Worm (Caenorhabditis elegans) whole organism, L1 larva: Measurements from ENCODE around the gene bbln-1.

ENCODE experiments used
- C16A3.4 ChIP-seq: fragments of 150-350 bp; optimal IDR thresholded peaks from 2 replicates; lab custom pipeline; 2014; ENCODE audit warnings: missing biosample characterization, missing genetic modification characterization
- C34B4.2 ChIP-seq: sonication (generic microtip); optimal IDR thresholded peaks from 2 replicates; lab custom pipeline; 2017; ENCODE audit warnings: mild to moderate bottlenecking, missing genetic modification characterization, missing compliant biosample characterization
- aha-1 ChIP-seq: fragments of 150-350 bp; optimal IDR thresholded peaks from 2 replicates; lab custom pipeline; 2014; ENCODE audit warnings: missing biosample characterization, missing genetic modification characterization
- ceh-63 ChIP-seq: fragments of 200-800 bp; sonication (Bioruptor generic); optimal IDR thresholded peaks from 2 replicates; lab custom pipeline; 2018; ENCODE audit warnings: mild to moderate bottlenecking, missing genetic modification characterization, missing compliant biosample characterization
- ceh-8 ChIP-seq: fragments of 200-800 bp; sonication (Bioruptor generic); optimal IDR thresholded peaks from 2 replicates; lab custom pipeline; 2018; ENCODE audit warnings: mild to moderate bottlenecking, missing genetic modification characterization, moderate library complexity, missing compliant biosample characterization
- ceh-82 ChIP-seq, 3 experiments: fragments of 150-350 bp in 1 of 3; sonication (generic microtip) in 2 of 3; optimal IDR thresholded peaks; 2 replicates each; lab custom pipeline; 2014 to 2017; ENCODE audit warnings: missing biosample characterization in 3 of 3, missing genetic modification characterization in 3 of 3
- ces-1 ChIP-seq: fragments of 150-350 bp; optimal IDR thresholded peaks from 2 replicates; lab custom pipeline; 2014; ENCODE audit warnings: missing biosample characterization, missing genetic modification reagents, missing genetic modification characterization
- dpl-1 ChIP-seq, 3 experiments: fragments of 150-350 bp in 2 of 3; sonication (generic microtip) in 1 of 3; optimal IDR thresholded peaks; 2 replicates each; lab custom pipeline; 2014 to 2017; ENCODE audit warnings: missing biosample characterization in 3 of 3, missing genetic modification characterization in 3 of 3, missing genetic modification reagents in 3 of 3
- efl-1 ChIP-seq, 4 experiments: fragments of 150-350 bp; optimal IDR thresholded peaks in 3 of 4; peaks in 1 of 4; 1 replicate in 1 of 4; 2 replicates in 3 of 4; lab custom pipeline; 2014; ENCODE audit warnings: missing biosample characterization in 2 of 4, missing genetic modification characterization in 2 of 4, missing genetic modification reagents in 2 of 4
- egl-13 ChIP-seq: sonication (generic microtip); optimal IDR thresholded peaks from 2 replicates; lab custom pipeline; 2016; ENCODE audit warnings: missing genotype, missing genetic modification reagents, missing genetic modification characterization, missing compliant biosample characterization
- egl-27 ChIP-seq, 2 experiments: fragments of 150-350 bp in 1 of 2; sonication (generic microtip); optimal IDR thresholded peaks; 3 replicates each; lab custom pipeline; 2017 to 2018; ENCODE audit warnings: missing biosample characterization in 2 of 2, missing genetic modification characterization in 2 of 2, missing genetic modification reagents in 2 of 2
- elt-2 ChIP-seq: sonication (generic microtip); optimal IDR thresholded peaks from 2 replicates; lab custom pipeline; 2016; ENCODE audit warnings: missing genetic modification characterization, mild to moderate bottlenecking, inconsistent platforms, missing compliant biosample characterization, missing genetic modification reagents
- elt-3 ChIP-seq, 6 experiments: fragments of 150-350 bp in 1 of 6; sonication (generic microtip); optimal IDR thresholded peaks; 2 replicates each; lab custom pipeline; 2017 to 2018; ENCODE audit warnings: missing biosample characterization in 6 of 6, missing genetic modification characterization in 6 of 6, inconsistent platforms in 1 of 6
- ets-5 ChIP-seq: fragments of 200-800 bp; sonication (Bioruptor generic); IDR thresholded peaks from 2 replicates; pipeline ENCODE4 v1.3.6; 2022; ENCODE audit warnings: missing genetic modification characterization, missing compliant biosample characterization
- fkh-10 ChIP-seq: sonication (generic microtip); optimal IDR thresholded peaks from 2 replicates; lab custom pipeline; 2017; ENCODE audit warnings: missing biosample characterization, missing genetic modification reagents, missing genetic modification characterization
- fkh-8 ChIP-seq: sonication (generic microtip); optimal IDR thresholded peaks from 2 replicates; lab custom pipeline; 2016; ENCODE audit warnings: mild to moderate bottlenecking, missing genetic modification characterization, missing compliant biosample characterization
- irx-1 ChIP-seq: sonication (generic microtip); optimal IDR thresholded peaks from 2 replicates; lab custom pipeline; 2016; ENCODE audit warnings: missing genetic modification characterization, missing compliant biosample characterization
- isw-1 ChIP-seq: fragments of 200-800 bp; sonication (Bioruptor generic); IDR thresholded peaks from 2 replicates; pipeline ENCODE4 v1.3.6; 2022; ENCODE audit warnings: missing genetic modification characterization, missing compliant biosample characterization
- lin-14 ChIP-seq: fragments of 200-800 bp; sonication (Bioruptor generic); optimal IDR thresholded peaks from 2 replicates; lab custom pipeline; 2018; ENCODE audit warnings: mild to moderate bottlenecking, missing genetic modification characterization, moderate library complexity, missing compliant biosample characterization
- lin-15B ChIP-seq: fragments of 150-350 bp; sonication (generic microtip); optimal IDR thresholded peaks from 3 replicates; lab custom pipeline; 2014; ENCODE audit warnings: missing biosample characterization, missing genetic modification characterization
- lsy-2 ChIP-seq, 2 experiments: fragments of 150-350 bp; optimal IDR thresholded peaks; 2 replicates each; lab custom pipeline; 2014; ENCODE audit warnings: missing biosample characterization in 2 of 2, missing genetic modification characterization in 2 of 2
- nhr-12 ChIP-seq: sonication (generic microtip); optimal IDR thresholded peaks from 2 replicates; lab custom pipeline; 2017; ENCODE audit warnings: missing biosample characterization, missing genetic modification characterization
- nhr-76 ChIP-seq: sonication (generic microtip); optimal IDR thresholded peaks from 2 replicates; lab custom pipeline; 2017; ENCODE audit warnings: missing biosample characterization, missing genetic modification characterization
- nhr-77 ChIP-seq: fragments of 150-350 bp; optimal IDR thresholded peaks from 2 replicates; lab custom pipeline; 2014; ENCODE audit warnings: missing biosample characterization, missing genetic modification characterization
- nhr-85 ChIP-seq: sonication (generic microtip); peaks from one replicate; lab custom pipeline; 2016; ENCODE audit warnings: missing genetic modification characterization, inconsistent platforms, missing compliant biosample characterization
- pqm-1 ChIP-seq: sonication (generic microtip); optimal IDR thresholded peaks from 3 replicates; lab custom pipeline; 2017; ENCODE audit warnings: missing biosample characterization, missing genetic modification characterization
- tbx-2 ChIP-seq: sonication (generic microtip); optimal IDR thresholded peaks from 2 replicates; lab custom pipeline; 2016; ENCODE audit warnings: missing genetic modification characterization, missing compliant biosample characterization
- tlp-1 ChIP-seq: fragments of 150-350 bp; optimal IDR thresholded peaks from 2 replicates; lab custom pipeline; 2014; ENCODE audit warnings: missing biosample characterization, missing genetic modification characterization
- unc-62 ChIP-seq: fragments of 150-350 bp; optimal IDR thresholded peaks from 2 replicates; lab custom pipeline; 2014; ENCODE audit warnings: missing biosample characterization, missing genetic modification reagents, missing genetic modification characterization
- unc-86 ChIP-seq: sonication (generic microtip); optimal IDR thresholded peaks from 2 replicates; lab custom pipeline; 2016; ENCODE audit warnings: missing genetic modification characterization, missing compliant biosample characterization
- vab-15 ChIP-seq: sonication (generic microtip); optimal IDR thresholded peaks from 2 replicates; lab custom pipeline; 2017; ENCODE audit warnings: missing genotype, mild to moderate bottlenecking, missing genetic modification characterization, missing compliant biosample characterization
- ztf-11 ChIP-seq, 2 experiments: sonication (generic microtip); optimal IDR thresholded peaks; 2 replicates each; lab custom pipeline; 2016 to 2017; ENCODE audit warnings: missing genetic modification characterization in 2 of 2, missing biosample characterization in 1 of 2, missing compliant biosample characterization in 1 of 2

Gene bbln-1

ce11 chrX:3152361-3152760, at the start of gene bbln-1:
TSS of gene bbln-1 (minus strand) at chrX:3152461.
- TF ChIP-seq fkh-8 (no peak), lin-15B (tag; lab: Kevin White, UChicago) (no peak), unc-86 (tag; lab: Kevin White, UChicago) (peak; percentile 37)
- TF ChIP-seq, all 84 proteins: peak for 1

ce11 chrX:3199249-3199648, 47.0 kb upstream of the bbln-1 start, which contains the start of gene fax-1:
TSS of gene fax-1 (minus strand) at chrX:3199349.
- no peak for TF ChIP-seq tbx-2 (tag; lab: Kevin White, UChicago)
- TF ChIP-seq elt-3 (tag; optimal IDR thresholded peaks at IDR 0.05; lab: Kevin White, UChicago): no peak
- no peak for TF ChIP-seq efl-1 (optimal IDR thresholded peaks at IDR 0.05; lab: Kevin White, UChicago)
- TF ChIP-seq efl-1 (GFP tag; optimal IDR thresholded peaks at IDR 0.05 in 1 of 2; lab: Kevin White, UChicago): peak in 1 of 2 experiments; percentile 82
- TF ChIP-seq egl-27 (tag; optimal IDR thresholded peaks at IDR 0.05; lab: Kevin White, UChicago): no peak
- TF ChIP-seq nhr-76 (tag; lab: Kevin White, UChicago): no peak
- TF ChIP-seq pqm-1: no peak

- TF ChIP-seq lin-14 (GFP tag; lab: Kevin White, UChicago): peak; percentile 38
- no peak for TF ChIP-seq vab-15 (tag; lab: Kevin White, UChicago)
- no peak for TF ChIP-seq elt-3 (tag; optimal IDR thresholded peaks at IDR 0.05; lab: Kevin White, UChicago)
- TF ChIP-seq tbx-2 (tag; lab: Kevin White, UChicago): peak; percentile 28
Observed at ce11 chrX:3197319-3197718, 45.1 kb upstream of the bbln-1 start.

DNA sequence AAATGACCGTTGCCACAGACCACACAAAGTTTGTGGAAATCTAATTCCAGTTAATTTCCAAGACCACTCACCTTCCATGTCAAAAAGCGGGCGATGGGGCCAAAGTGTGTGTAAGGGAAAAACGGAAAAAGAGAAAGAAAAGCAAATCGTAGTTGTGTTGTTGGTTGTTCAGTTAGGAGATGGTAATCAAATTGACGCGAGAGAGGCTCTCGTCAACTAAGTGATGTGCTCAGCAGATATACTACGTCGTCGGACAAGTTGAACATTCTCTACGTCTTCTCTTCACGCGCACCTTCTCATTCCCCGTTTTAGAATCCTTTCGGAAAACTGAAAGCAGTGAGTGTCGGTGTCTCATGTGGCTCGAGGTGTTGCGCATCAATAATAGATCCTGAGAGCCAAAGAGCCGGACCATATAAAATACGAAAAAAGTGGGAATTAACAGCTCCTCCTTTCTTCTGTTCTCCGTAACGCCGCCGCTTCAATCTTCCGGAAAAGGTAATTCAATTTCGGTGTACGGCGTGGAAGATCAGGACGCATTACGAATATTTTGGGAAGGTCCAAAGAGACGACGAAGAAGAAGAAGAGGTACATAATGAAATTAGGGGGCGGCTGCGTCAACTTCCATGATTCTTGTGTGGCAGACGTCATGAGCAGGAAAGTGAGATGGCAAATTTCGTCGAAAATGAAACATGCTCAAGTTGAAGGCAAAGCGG, 39.2 kb upstream of the bbln-1 start:
- no peak for TF ChIP-seq egl-13
- no peak for TF ChIP-seq fkh-8
- TF ChIP-seq vab-15 (tag; lab: Kevin White, UChicago): no peak
- no peak for TF ChIP-seq C16A3.4 (tag; lab: Kevin White, UChicago)
- peak; percentile 46 for TF ChIP-seq fkh-10
- TF ChIP-seq ceh-63 (GFP tag; lab: Kevin White, UChicago): no peak
- no peak for TF ChIP-seq isw-1 (GFP tag; lab: Robert Waterston, UW)
- no peak for TF ChIP-seq nhr-12 (tag; lab: Kevin White, UChicago)
- no peak for TF ChIP-seq nhr-85 (tag; lab: Kevin White, UChicago)
- TF ChIP-seq ztf-11 (tag; optimal IDR thresholded peaks at IDR 0.05; lab: Kevin White, UChicago): no peak
- TF ChIP-seq nhr-77: no peak
- peak; percentile 35 for TF ChIP-seq lin-14 (GFP tag; lab: Kevin White, UChicago)
- TF ChIP-seq irx-1 (tag; lab: Kevin White, UChicago): no peak
- TF ChIP-seq lsy-2 (tag; optimal IDR thresholded peaks at IDR 0.05; lab: Kevin White, UChicago): no peak
- TF ChIP-seq ets-5 (GFP tag; lab: Robert Waterston, UW): no peak
- TF ChIP-seq elt-2: no peak
- no peak for TF ChIP-seq ceh-82 (tag; optimal IDR thresholded peaks at IDR 0.05; lab: Kevin White, UChicago)
- TF ChIP-seq efl-1 (optimal IDR thresholded peaks at IDR 0.05; lab: Kevin White, UChicago): no peak
- no peak for TF ChIP-seq efl-1 (GFP tag; optimal IDR thresholded peaks at IDR 0.05 in 1 of 2; lab: Kevin White, UChicago)
- no peak for TF ChIP-seq tlp-1
- no peak for TF ChIP-seq ceh-8 (GFP tag; lab: Kevin White, UChicago)
- TF ChIP-seq ces-1 (GFP tag; lab: Kevin White, UChicago): peak; percentile 56
- TF ChIP-seq pqm-1: no peak
- TF ChIP-seq dpl-1 (GFP tag; optimal IDR thresholded peaks at IDR 0.05; lab: Kevin White, UChicago): no peak

ce11 chrX:3190193-3190592, 37.9 kb upstream of the bbln-1 start:
- TF ChIP-seq aha-1: no peak
- no peak for TF ChIP-seq unc-62
- peak; percentile 12 for TF ChIP-seq lin-14 (GFP tag; lab: Kevin White, UChicago)
- TF ChIP-seq nhr-77: no peak
- TF ChIP-seq C34B4.2 (tag; lab: Kevin White, UChicago): no peak
- TF ChIP-seq, all 84 proteins: peak for 1
